Worm (Caenorhabditis elegans): ENCODE results near the gene klo-2.

DNA sequence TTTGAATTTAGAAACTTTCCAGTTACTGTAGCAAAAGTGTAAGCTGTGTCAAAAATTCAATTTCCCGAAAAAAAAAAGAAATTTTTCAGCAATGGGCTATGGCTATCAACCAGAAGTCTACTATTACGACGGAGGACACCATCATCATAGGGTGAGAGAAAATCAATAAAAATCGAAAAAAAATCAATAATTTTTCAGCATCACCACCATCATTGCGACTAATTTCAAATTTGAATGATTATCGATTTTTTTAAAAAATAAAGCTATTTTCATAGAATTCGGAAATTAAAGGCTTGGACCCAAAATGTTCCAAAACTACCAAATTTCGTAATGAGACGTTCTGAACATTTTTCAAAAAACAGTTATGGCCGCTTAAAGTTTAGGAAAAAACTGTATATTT is 22.4 kb upstream of the klo-2 start:
- TF ChIP-seq ceh-43 (GFP tag; optimal IDR thresholded peaks at IDR 0.05) (no peak), ceh-83 (GFP tag; optimal IDR thresholded peaks at IDR 0.05) (no peak), unc-62 (GFP tag; optimal IDR thresholded peaks at IDR 0.05) (no peak), mls-2 (tag; optimal IDR thresholded peaks at IDR 0.05) (no peak), nhr-28 (tag; optimal IDR thresholded peaks at IDR 0.05) (no peak), ztf-11 (tag; optimal IDR thresholded peaks at IDR 0.05) (no peak), zip-8 (tag; optimal IDR thresholded peaks at IDR 0.05) (no peak), lin-13 (tag; optimal IDR thresholded peaks at IDR 0.05) (no peak), elt-1 (tag; optimal IDR thresholded peaks at IDR 0.05; ENCODE audit: borderline replicate concordance, insufficient read depth) (no peak), unc-120 (tag; optimal IDR thresholded peaks at IDR 0.05; ENCODE audit: poor library complexity, severe bottlenecking) (no peak), ces-1 (GFP tag; optimal IDR thresholded peaks at IDR 0.05) (no peak), cnd-1 (tag; optimal IDR thresholded peaks at IDR 0.05) (no peak)
